Worm (Caenorhabditis elegans) whole organism, early embryonic: ENCODE results near the gene nhr-1.

Experiments used
- aly-1 ChIP-seq: sonication (generic microtip); optimal IDR thresholded peaks from 2 replicates; lab custom pipeline; 2016; ENCODE audit warnings: missing genetic modification characterization, missing compliant biosample characterization
- ceh-13 ChIP-seq: fragments of 200-800 bp; sonication (Bioruptor generic); optimal IDR thresholded peaks from 2 replicates; lab custom pipeline; 2018; ENCODE audit warnings: mild to moderate bottlenecking, missing genetic modification characterization, missing compliant biosample characterization
- hnd-1 ChIP-seq: sonication (generic microtip); optimal IDR thresholded peaks from 2 replicates; lab custom pipeline; 2016; ENCODE audit warnings: missing genetic modification characterization, missing compliant biosample characterization
- pes-1 ChIP-seq: fragments of 200-800 bp; sonication (Bioruptor generic); IDR thresholded peaks from 2 replicates; pipeline ENCODE4 v1.3.6; 2022; ENCODE audit warnings: missing genetic modification reagents, missing genetic modification characterization, missing compliant biosample characterization

DNA sequence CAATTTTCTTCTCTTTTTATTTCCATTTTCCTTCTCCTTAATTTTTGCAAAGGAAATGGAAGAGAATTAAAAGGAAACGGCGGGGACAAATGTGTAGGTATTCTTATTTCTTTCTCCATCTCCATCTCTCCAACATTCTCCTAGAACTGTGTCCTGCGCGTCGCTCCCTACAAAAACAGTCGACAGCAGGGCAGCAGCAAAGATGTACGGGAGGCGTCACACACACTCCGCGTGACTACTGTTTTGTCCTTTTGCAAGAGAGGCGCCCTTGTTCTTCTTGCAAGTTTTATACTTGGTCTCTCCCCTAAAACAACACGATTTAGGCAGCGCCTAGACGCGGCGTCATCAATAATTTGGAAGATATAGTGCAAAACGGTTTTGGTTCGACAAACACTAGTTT lies 26.1 kb downstream of the nhr-1 start:
- TF ChIP-seq pes-1 (GFP tag; lab: Robert Waterston, UW) (no peak), hnd-1 (no peak), aly-1 (tag; lab: Kevin White, UChicago) (no peak), ceh-13 (no peak)
